Worm (Caenorhabditis elegans): ENCODE data around the gene ZK632.14.

The ZK632.14 gene

ce11 chrIII:9766175-9766574 is 47.1 kb upstream of the ZK632.14 start, which contains the start of gene cbp-1 (continued):
- TF ChIP-seq dpl-1 (GFP tag; optimal IDR thresholded peaks at IDR 0.05) (no peak), cey-2 (tag; optimal IDR thresholded peaks at IDR 0.05; ENCODE audit: borderline replicate concordance, insufficient read depth) (no peak), ZK546.5 (tag; optimal IDR thresholded peaks at IDR 0.05) (no peak), set-16 (GFP tag; IDR thresholded peaks at IDR 0.05) (no peak), nhr-28 (tag; optimal IDR thresholded peaks at IDR 0.05) (peak; percentile 20), dve-1 (tag; optimal IDR thresholded peaks at IDR 0.05; ENCODE audit: insufficient read depth) (peak; percentile 33), ceh-62 (tag; optimal IDR thresholded peaks at IDR 0.05) (no peak), hmg-1.1 (GFP tag; IDR thresholded peaks at IDR 0.05) (peak; percentile 39; the same call in 1 of the 2 replicates), unc-62 (GFP tag; optimal IDR thresholded peaks at IDR 0.05 in 1 of 2) (no peak), unc-62 (tag; optimal IDR thresholded peaks at IDR 0.05) (no peak), ceh-28 (tag; optimal IDR thresholded peaks at IDR 0.05) (peak; percentile 11)

- TF ChIP-seq aha-1 (tag): peak; percentile 50
- TF ChIP-seq unc-62 (GFP tag; optimal IDR thresholded peaks at IDR 0.05 in 1 of 2): peak in 1 of 2 experiments; percentile 57
- TF ChIP-seq unc-62 (tag; optimal IDR thresholded peaks at IDR 0.05): no peak
- no peak for TF ChIP-seq lin-1 (GFP tag; IDR thresholded peaks at IDR 0.05)
These were observed 46.2 kb upstream of the ZK632.14 start for ce11 chrIII:9767095-9767494.

ce11 chrIII:9768023-9768422 is 45.2 kb upstream of the ZK632.14 start:
- TF ChIP-seq ceh-82 (tag; optimal IDR thresholded peaks at IDR 0.05): no peak
- TF ChIP-seq php-3 (GFP tag; IDR thresholded peaks at IDR 0.05): no peak
- TF ChIP-seq ZK337.2 (GFP tag; IDR thresholded peaks at IDR 0.05): no peak
- no peak for TF ChIP-seq spr-1 (tag; optimal IDR thresholded peaks at IDR 0.05)
- TF ChIP-seq nhr-42 (GFP tag; IDR thresholded peaks at IDR 0.05): no peak
- no peak for TF ChIP-seq nhr-11 (tag; optimal IDR thresholded peaks at IDR 0.05)
- no peak for TF ChIP-seq zip-2 (tag; optimal IDR thresholded peaks at IDR 0.05)
- TF ChIP-seq lim-7 (GFP tag; IDR thresholded peaks at IDR 0.05): 0 out of 2 replicates have a peak, but pooled peaks have one; percentile 14
- TF ChIP-seq nhr-28 (tag; optimal IDR thresholded peaks at IDR 0.05): no peak
- TF ChIP-seq lsy-2 (tag; optimal IDR thresholded peaks at IDR 0.05): no peak
- TF ChIP-seq dmd-9 (GFP tag; IDR thresholded peaks at IDR 0.05): 0 out of 2 replicates have a peak, but pooled peaks have one; percentile 55
- TF ChIP-seq madf-5 (GFP tag; IDR thresholded peaks at IDR 0.05): no peak
- TF ChIP-seq set-16 (GFP tag; IDR thresholded peaks at IDR 0.05): peak; percentile 69
- no peak for TF ChIP-seq ama-1 (optimal IDR thresholded peaks at IDR 0.05)
- TF ChIP-seq ces-1 (GFP tag; optimal IDR thresholded peaks at IDR 0.05): no peak
- TF ChIP-seq nhr-77 (tag; optimal IDR thresholded peaks at IDR 0.05): no peak
- TF ChIP-seq mdl-1 (tag; optimal IDR thresholded peaks at IDR 0.05): no peak
- no peak for TF ChIP-seq ztf-7 (tag; optimal IDR thresholded peaks at IDR 0.05)
- TF ChIP-seq ceh-28 (tag; optimal IDR thresholded peaks at IDR 0.05): no peak
- no peak for TF ChIP-seq nhr-237 (tag; optimal IDR thresholded peaks at IDR 0.05)
- TF ChIP-seq aha-1 (tag): no peak
- peak in 1 of 2 experiments; percentile 17 for TF ChIP-seq unc-62 (GFP tag; optimal IDR thresholded peaks at IDR 0.05 in 1 of 2)
- no peak for TF ChIP-seq unc-62 (tag; optimal IDR thresholded peaks at IDR 0.05)
- no peak for TF ChIP-seq T20F7.1 (GFP tag; optimal IDR thresholded peaks at IDR 0.05)
- TF ChIP-seq fos-1 (tag; optimal IDR thresholded peaks at IDR 0.05): no peak
- TF ChIP-seq saeg-2 (GFP tag; IDR thresholded peaks at IDR 0.05): no peak

- TF ChIP-seq hmg-1.1 (GFP tag; IDR thresholded peaks at IDR 0.05): no peak
- peak in 1 of 2 experiments; percentile 97 for TF ChIP-seq unc-62 (GFP tag; optimal IDR thresholded peaks at IDR 0.05 in 1 of 2)
- no peak for TF ChIP-seq unc-62 (tag; optimal IDR thresholded peaks at IDR 0.05)
These were observed 42.7 kb upstream of the ZK632.14 start for ce11 chrIII:9770590-9770989.

- TF ChIP-seq attf-4 (tag; optimal IDR thresholded peaks at IDR 0.05): no peak
- peak in 1 of 2 experiments; percentile 25 for TF ChIP-seq unc-62 (GFP tag; optimal IDR thresholded peaks at IDR 0.05 in 1 of 2)
- no peak for TF ChIP-seq unc-62 (tag; optimal IDR thresholded peaks at IDR 0.05)
- TF ChIP-seq lin-38 (GFP tag; IDR thresholded peaks at IDR 0.05): 0 out of 2 replicates have a peak, but pooled peaks have one; percentile 27
- TF ChIP-seq F49E8.2 (tag; optimal IDR thresholded peaks at IDR 0.05; ENCODE audit: borderline replicate concordance): no peak
- TF ChIP-seq duxl-1 (tag; optimal IDR thresholded peaks at IDR 0.05; ENCODE audit: poor library complexity): no peak
- TF ChIP-seq D1046.2 (GFP tag; IDR thresholded peaks at IDR 0.05): 0 out of 2 replicates have a peak, but pooled peaks have one; percentile 50
- no peak for TF ChIP-seq F26F4.8 (GFP tag; conservative IDR thresholded peaks at IDR 0.05)
- no peak for TF ChIP-seq fkh-10 (GFP tag; optimal IDR thresholded peaks at IDR 0.05)
These were observed 40.9 kb upstream of the ZK632.14 start for ce11 chrIII:9772394-9772793.

Data from whole organism, L4 larva.